Fruit fly (Drosophila melanogaster): ENCODE results near the gene Meltrin.

DNA sequence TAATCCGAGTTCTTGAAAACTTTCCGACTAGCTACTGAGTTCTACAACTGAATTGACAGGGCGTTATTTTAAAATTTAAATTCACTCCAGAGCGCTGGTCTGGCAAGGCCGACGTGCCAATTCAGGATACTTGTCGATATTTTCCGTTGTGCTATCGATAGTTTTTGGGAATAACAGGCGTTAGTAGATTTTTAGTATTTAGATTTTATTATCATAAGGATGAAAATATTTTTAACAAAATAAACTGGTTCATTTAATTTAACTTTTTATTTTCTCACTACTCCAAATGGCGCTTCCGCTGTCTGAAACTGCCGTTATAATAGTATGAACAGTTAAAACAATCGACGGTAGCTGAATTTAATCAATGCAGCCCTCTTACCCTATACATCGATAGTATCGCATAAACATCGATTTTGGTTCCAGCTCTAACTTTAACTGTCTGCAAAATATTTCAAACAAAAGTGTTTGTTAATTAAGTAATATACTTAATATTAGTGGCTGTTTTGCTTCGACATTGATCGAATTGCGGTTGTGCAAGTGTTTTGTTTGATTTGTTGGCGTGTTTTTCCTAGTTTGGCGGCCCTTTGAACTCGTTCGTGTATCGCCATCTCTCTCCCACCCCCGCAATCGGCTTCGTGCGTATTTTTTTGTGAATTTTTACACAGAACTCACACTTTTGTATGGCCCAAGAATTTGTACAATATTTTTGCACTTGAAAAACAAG lies 44.3 kb upstream of the Meltrin start, which contains the start of the genes eff and jvl:
- TF ChIP-seq CTCF (optimal IDR thresholded peaks at IDR 0.05) (no peak), CG8478 (optimal IDR thresholded peaks at IDR 0.05) (no peak)
